Fruit fly (Drosophila melanogaster) S2 (cell line): ENCODE results near the gene CG32221.

Experiments
- CG8478 ChIP-seq: fragments of >200 bp; optimal IDR thresholded peaks from 2 replicates; lab custom pipeline; 2018
- CTCF ChIP-seq, 2 experiments: fragments of >200 bp; optimal IDR thresholded peaks; 2 replicates each; lab custom pipeline; 2018

DNA sequence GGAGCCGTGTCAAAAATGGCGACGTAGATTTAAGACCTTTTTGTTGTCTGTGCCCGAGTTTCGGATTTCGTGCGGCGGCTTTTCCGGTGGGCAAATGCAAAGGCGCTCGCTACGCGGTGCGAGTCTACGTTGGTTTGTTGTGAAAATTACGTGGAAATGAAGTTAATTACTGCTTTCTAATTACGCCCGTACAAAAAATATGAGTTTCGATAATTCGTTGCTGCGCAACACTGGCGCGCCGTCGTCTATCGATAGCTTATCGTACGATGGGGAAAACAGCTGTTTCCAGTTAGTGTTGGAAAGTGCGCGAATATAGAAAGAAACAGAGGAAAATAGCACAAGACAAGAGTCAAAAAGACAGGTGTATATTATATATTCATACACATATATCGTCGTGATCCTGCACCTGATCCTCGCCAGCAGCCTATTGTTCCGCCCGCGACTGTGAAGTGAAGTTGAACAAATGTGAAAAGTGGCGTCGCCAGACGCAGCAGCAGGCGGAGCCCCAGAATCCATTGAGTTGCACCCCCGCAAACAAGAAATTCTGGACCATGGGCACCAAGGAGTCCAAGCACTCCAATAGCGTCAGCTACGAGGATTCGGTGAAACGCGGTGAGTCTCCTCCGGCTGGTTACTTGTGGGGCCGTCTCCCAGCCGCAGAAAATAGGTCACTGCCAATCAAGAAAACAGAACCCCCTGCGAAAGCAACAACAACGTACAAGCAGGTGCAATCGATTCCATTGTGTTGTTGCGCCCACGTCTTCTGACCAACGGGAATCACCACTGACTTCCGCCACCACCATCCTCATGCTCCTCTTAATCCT, 36.6 kb downstream of the CG32221 start, which contains the start of the genes Rab8 and Usp32:
- TF ChIP-seq CTCF (optimal IDR thresholded peaks at IDR 0.05; lab: Kevin White, UChicago) (no peak), CG8478 (lab: Kevin White, UChicago) (no peak)
